Fruit fly (Drosophila melanogaster): ENCODE data around the gene Wdr33.

DNA sequence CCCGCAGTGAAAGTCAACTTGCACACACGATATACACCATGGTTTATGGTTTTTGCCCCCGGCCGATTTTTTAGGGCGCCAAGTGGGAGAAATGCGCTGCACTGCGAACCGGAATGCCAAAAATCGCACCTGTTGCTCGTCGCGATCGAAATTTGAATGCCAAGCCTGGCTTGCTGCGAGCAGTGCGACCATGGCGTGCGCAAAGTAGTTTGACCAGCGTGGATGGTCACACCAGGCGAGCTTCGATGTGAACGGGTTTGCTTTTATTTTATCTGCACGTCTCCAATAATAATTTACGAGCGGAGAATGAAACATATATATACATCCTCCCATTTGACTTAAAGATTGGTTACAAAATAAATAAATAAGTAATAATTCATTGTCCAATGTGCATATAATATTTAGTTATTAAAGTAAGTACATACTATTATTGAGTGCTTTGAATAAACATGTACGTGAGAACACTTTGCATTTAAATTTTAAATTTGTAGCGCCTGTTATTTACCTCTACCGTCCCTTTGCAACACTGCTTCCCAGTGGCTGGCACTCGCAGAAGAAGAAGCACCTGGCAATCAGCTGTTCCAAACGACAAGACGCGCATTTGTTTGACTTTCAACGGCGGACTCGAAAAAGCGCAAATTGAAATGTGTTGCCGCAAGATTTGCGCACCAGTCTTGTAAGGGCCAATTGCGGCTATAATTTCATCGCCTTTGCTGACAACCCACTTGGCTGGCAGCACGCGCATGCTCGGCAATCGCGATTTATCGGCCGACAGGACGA lies 25.0 kb downstream of the Wdr33 start, which contains the start of the genes Rab23 and plx:
- TF ChIP-seq CTCF (optimal IDR thresholded peaks at IDR 0.05) (peak in 1 of 2 experiments; percentile 27), CG8478 (optimal IDR thresholded peaks at IDR 0.05) (no peak)

All from S2 (cell line).